Worm (Caenorhabditis elegans): ENCODE measurements around the gene nhr-130.

DNA sequence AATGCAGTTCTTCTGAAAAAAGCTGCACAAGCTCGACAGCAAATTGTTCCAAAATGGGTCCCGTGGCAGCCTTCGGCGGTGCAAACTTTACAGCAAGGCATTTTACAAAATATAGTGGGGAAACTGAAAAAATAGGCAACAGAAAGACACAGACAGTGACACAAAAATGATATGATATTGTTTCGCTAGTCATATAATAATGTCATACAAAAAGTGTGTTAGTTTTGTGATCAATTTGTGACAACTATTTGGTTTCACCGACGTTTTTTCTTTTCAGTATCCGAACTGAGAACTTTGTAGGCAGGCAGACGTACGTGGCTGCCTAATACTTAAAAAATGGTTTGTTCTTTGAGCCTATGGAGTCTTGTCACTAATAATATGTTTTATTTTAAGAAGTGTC is 36.3 kb upstream of the nhr-130 start, which contains the start of gene nhr-210:
- no peak for TF ChIP-seq ztf-11 (tag; optimal IDR thresholded peaks at IDR 0.05)
- TF ChIP-seq aly-2 (tag; optimal IDR thresholded peaks at IDR 0.05), result no peak
- no peak for TF ChIP-seq fkh-10 (GFP tag; optimal IDR thresholded peaks at IDR 0.05)
- TF ChIP-seq zfp-2 (tag; optimal IDR thresholded peaks at IDR 0.05), result no peak
- no peak for TF ChIP-seq lsy-2 (tag; optimal IDR thresholded peaks at IDR 0.05)
- TF ChIP-seq zip-2 (tag; optimal IDR thresholded peaks at IDR 0.05), result no peak
- no peak for TF ChIP-seq ces-1 (GFP tag; optimal IDR thresholded peaks at IDR 0.05)
- TF ChIP-seq unc-130 (GFP tag; optimal IDR thresholded peaks at IDR 0.05), result no peak
